Worm (Caenorhabditis elegans): ENCODE data around the gene comt-3.

ce11 chrV:2081894-2082293, 24.6 kb downstream of the comt-3 start:
- TF ChIP-seq daf-12 (tag; optimal IDR thresholded peaks at IDR 0.05): no peak
- TF ChIP-seq unc-62 (GFP tag; optimal IDR thresholded peaks at IDR 0.05 in 1 of 2): no peak
- no peak for TF ChIP-seq unc-62 (tag; optimal IDR thresholded peaks at IDR 0.05)
- no peak for TF ChIP-seq ceh-28 (tag; optimal IDR thresholded peaks at IDR 0.05)
- no peak for TF ChIP-seq pha-4 (GFP tag; IDR thresholded peaks at IDR 0.05)
- no peak for TF ChIP-seq pha-4 (tag; optimal IDR thresholded peaks at IDR 0.05)
